Fruit fly (Drosophila melanogaster): ENCODE data around the gene ppk31.

Gene ppk31

DNA sequence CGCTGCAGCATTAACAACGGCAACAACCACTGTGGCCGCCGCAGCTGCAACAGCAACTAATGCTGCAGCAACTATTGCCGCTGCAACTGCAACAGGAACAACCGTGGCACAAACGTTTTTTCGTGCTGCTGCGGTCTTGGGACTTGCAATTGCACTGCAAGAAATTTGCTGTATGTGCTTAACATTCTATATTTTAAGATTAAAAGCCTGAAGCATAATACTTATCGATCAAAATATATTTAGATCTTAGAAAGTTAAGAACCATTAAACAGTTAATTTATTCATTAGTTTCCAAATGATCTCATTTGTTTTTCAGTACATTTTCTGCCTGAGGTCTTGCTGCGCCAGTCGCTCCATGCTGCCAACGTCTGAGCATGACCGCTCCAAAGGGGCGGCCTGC, 18.1 kb downstream of the ppk31 start:
- TF ChIP-seq cnc (optimal IDR thresholded peaks at IDR 0.05) (no peak), CG12768 (GFP tag; optimal IDR thresholded peaks at IDR 0.05) (no peak), CG33017 (tag; optimal IDR thresholded peaks at IDR 0.05) (no peak), Crg-1 (GFP tag; optimal IDR thresholded peaks at IDR 0.05) (no peak), pad (GFP tag; optimal IDR thresholded peaks at IDR 0.05) (no peak), Hr96 (GFP tag; optimal IDR thresholded peaks at IDR 0.05) (no peak), bab1 (GFP tag; optimal IDR thresholded peaks at IDR 0.05) (no peak), CG7045 (GFP tag; optimal IDR thresholded peaks at IDR 0.05) (no peak), CG14711 (tag; optimal IDR thresholded peaks at IDR 0.05) (no peak)

DNA sequence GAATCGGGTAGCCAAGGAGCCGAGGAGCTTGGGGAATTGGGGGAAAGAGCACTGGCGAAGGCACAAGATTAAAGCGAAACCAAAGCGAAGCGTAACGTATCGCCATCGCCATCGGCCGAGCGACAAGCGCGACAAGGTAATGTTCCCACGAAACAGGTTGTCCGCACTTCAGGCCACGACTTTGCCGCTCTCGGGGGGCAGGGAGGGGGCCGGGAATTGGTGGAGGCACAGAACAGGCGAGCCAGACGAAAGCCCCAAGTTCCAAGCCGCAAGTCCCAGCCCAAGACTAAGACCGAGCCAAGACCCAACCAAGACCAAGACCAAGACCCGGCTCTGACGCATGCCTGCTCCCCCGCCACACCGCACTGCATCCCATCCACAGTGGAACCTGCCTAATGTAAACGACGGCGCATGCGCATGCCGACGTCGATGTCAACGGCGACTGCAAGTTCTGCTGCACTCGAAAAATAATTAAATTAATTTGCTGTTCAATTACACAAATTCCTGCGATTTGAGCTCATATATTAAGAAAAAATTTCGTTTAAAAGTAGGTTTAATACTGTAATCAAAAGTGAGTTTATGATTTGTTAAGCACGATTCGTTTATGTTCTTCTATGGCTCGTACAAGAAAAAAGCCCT, 23.1 kb downstream of the ppk31 start:
- TF ChIP-seq CG11617 (GFP tag; optimal IDR thresholded peaks at IDR 0.05), result no peak

DNA sequence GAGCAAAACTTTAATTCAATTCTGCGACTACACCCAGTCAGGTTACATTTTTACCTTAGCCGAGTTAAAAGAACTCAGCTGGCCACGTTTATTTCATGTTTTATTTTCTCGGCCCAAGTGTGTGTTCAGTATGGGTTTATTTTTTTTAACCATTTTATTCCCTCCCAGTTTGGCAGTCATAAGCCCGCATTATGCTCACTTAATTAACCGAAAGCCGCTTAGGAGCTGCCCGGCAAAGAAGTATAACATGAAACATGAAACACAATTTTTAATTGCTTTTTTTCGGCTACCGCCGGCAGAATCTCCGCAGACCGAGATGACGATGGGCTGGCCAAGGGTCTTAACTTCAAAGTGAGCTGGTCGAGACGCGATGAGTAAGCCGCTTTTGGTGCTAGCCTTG, 23.9 kb downstream of the ppk31 start:
- TF ChIP-seq Clk (GFP tag; optimal IDR thresholded peaks at IDR 0.05) (no peak), toe (GFP tag; optimal IDR thresholded peaks at IDR 0.05) (no peak), kay (GFP tag; ENCODE audit: borderline replicate concordance) (no peak), CG1620 (GFP tag; optimal IDR thresholded peaks at IDR 0.05) (no peak), CG11617 (GFP tag; optimal IDR thresholded peaks at IDR 0.05) (no peak), pad (GFP tag; optimal IDR thresholded peaks at IDR 0.05) (no peak), CG5204 (GFP tag; optimal IDR thresholded peaks at IDR 0.05) (no peak), CG12768 (GFP tag; optimal IDR thresholded peaks at IDR 0.05) (no peak), Hr96 (GFP tag; optimal IDR thresholded peaks at IDR 0.05) (no peak), CG7101 (tag; optimal IDR thresholded peaks at IDR 0.05) (no peak), CG14711 (tag; optimal IDR thresholded peaks at IDR 0.05) (no peak), CG7045 (GFP tag; optimal IDR thresholded peaks at IDR 0.05) (no peak), ovo (GFP tag; optimal IDR thresholded peaks at IDR 0.05) (no peak), bab1 (GFP tag; optimal IDR thresholded peaks at IDR 0.05) (no peak), CG33017 (tag; optimal IDR thresholded peaks at IDR 0.05) (no peak), cic (GFP tag; optimal IDR thresholded peaks at IDR 0.05) (no peak), tj (GFP tag; optimal IDR thresholded peaks at IDR 0.05) (no peak), Mnt (GFP tag; optimal IDR thresholded peaks at IDR 0.05) (no peak), cnc (optimal IDR thresholded peaks at IDR 0.05) (no peak)

DNA sequence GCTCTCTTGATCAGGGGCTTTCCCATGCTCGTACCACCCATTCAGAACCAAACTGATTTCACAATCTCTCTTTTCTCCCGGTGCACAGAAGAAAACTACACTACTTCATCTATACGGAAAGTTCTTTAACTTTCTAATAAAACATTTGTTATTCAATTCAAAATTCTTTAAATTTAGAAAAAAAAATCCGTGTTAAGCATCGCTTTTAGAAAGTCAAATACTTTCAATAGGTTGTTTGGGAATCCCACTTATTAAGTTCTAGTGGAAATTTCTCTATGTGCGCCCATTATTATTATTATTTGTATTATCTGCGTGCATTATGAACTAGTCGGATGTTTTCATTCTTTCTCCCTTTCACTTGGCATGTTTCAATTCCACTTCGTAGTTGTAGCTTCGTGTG, 30.2 kb downstream of the ppk31 start:
- TF ChIP-seq CG12768 (GFP tag; optimal IDR thresholded peaks at IDR 0.05), result no peak
- no peak for TF ChIP-seq CG14711 (tag; optimal IDR thresholded peaks at IDR 0.05)
- TF ChIP-seq ovo (GFP tag; optimal IDR thresholded peaks at IDR 0.05), result no peak
- TF ChIP-seq CG11617 (GFP tag; optimal IDR thresholded peaks at IDR 0.05), result no peak
- TF ChIP-seq bab1 (GFP tag; optimal IDR thresholded peaks at IDR 0.05), result no peak
- TF ChIP-seq Crg-1 (GFP tag; optimal IDR thresholded peaks at IDR 0.05), result no peak
- TF ChIP-seq CG5204 (GFP tag; optimal IDR thresholded peaks at IDR 0.05), result no peak
- no peak for TF ChIP-seq cic (GFP tag; optimal IDR thresholded peaks at IDR 0.05)
- no peak for TF ChIP-seq kay (GFP tag; ENCODE audit: borderline replicate concordance)
- TF ChIP-seq Clk (GFP tag; optimal IDR thresholded peaks at IDR 0.05), result no peak
- TF ChIP-seq cnc (optimal IDR thresholded peaks at IDR 0.05), result no peak
- TF ChIP-seq pad (GFP tag; optimal IDR thresholded peaks at IDR 0.05), result no peak
- no peak for TF ChIP-seq Mnt (GFP tag; optimal IDR thresholded peaks at IDR 0.05)
- no peak for TF ChIP-seq tj (GFP tag; optimal IDR thresholded peaks at IDR 0.05)
- TF ChIP-seq Hr96 (GFP tag; optimal IDR thresholded peaks at IDR 0.05), result no peak
- TF ChIP-seq CG7101 (tag; optimal IDR thresholded peaks at IDR 0.05), result no peak
- TF ChIP-seq CG7045 (GFP tag; optimal IDR thresholded peaks at IDR 0.05), result no peak
- no peak for TF ChIP-seq CG1620 (GFP tag; optimal IDR thresholded peaks at IDR 0.05)
- TF ChIP-seq toe (GFP tag; optimal IDR thresholded peaks at IDR 0.05), result no peak
- no peak for TF ChIP-seq CG33017 (tag; optimal IDR thresholded peaks at IDR 0.05)

DNA sequence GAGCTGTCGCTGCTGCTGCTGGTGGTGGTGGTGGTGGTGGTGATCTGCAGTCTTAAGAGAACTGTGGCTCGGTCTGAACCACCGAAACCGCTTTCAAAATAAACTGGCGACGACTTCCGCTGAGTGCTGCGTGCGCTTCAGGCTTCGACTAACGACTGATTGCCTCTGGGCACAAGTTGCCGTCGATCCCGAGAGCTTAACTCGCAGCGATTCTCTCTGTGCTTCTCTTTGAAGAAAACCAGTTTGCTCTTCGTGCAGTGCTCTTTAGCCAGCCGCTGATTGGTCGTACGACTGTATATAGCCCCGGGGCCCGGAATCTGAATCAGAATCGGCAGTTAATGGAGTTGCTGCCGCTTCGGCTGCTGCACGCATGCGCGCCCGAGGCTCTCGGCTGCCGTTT, 31.2 kb downstream of the ppk31 start, which contains the start of gene Ser:
Gene Ser, minus strand, starts transcription at position 162 of the 400 bp plus-strand sequence.
- TF ChIP-seq pad (GFP tag; optimal IDR thresholded peaks at IDR 0.05), result no peak
- no peak for TF ChIP-seq CG11617 (GFP tag; optimal IDR thresholded peaks at IDR 0.05)
- TF ChIP-seq Hr96 (GFP tag; optimal IDR thresholded peaks at IDR 0.05), result no peak
- TF ChIP-seq kay (GFP tag; ENCODE audit: borderline replicate concordance), result no peak
- TF ChIP-seq CG7045 (GFP tag; optimal IDR thresholded peaks at IDR 0.05), result no peak
- TF ChIP-seq CG12768 (GFP tag; optimal IDR thresholded peaks at IDR 0.05), result no peak
- TF ChIP-seq CG5204 (GFP tag; optimal IDR thresholded peaks at IDR 0.05), result no peak
- TF ChIP-seq CG7101 (tag; optimal IDR thresholded peaks at IDR 0.05), result no peak

DNA sequence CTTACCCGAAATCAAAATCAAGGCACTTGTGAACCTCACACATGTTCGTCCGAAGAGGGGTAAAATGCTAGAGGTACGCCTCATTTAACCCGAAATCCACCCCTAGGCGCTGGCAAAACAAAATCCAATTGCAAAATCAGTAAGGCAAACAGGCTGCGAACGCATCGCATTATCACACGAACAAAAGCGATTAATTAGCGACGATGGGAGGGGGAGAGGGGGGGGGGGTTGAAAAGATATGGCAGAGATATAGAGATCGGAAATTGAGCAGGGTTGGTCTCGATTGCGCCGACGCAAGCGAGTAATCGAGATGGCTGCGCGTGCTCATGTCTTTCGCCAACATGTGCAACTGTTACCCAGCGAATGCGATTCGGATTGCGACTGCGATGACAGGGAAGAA, 33.9 kb downstream of the ppk31 start:
- TF ChIP-seq CG11617 (GFP tag; optimal IDR thresholded peaks at IDR 0.05), result no peak
- no peak for TF ChIP-seq Hr96 (GFP tag; optimal IDR thresholded peaks at IDR 0.05)
- no peak for TF ChIP-seq cic (GFP tag; optimal IDR thresholded peaks at IDR 0.05)
- TF ChIP-seq CG33017 (tag; optimal IDR thresholded peaks at IDR 0.05), result no peak
- no peak for TF ChIP-seq toe (GFP tag; optimal IDR thresholded peaks at IDR 0.05)
- TF ChIP-seq cnc (optimal IDR thresholded peaks at IDR 0.05), result no peak
- no peak for TF ChIP-seq Crg-1 (GFP tag; optimal IDR thresholded peaks at IDR 0.05)
- no peak for TF ChIP-seq ovo (GFP tag; optimal IDR thresholded peaks at IDR 0.05)
- no peak for TF ChIP-seq CG1620 (GFP tag; optimal IDR thresholded peaks at IDR 0.05)
- TF ChIP-seq CG5204 (GFP tag; optimal IDR thresholded peaks at IDR 0.05), result no peak
- no peak for TF ChIP-seq bab1 (GFP tag; optimal IDR thresholded peaks at IDR 0.05)
- no peak for TF ChIP-seq Clk (GFP tag; optimal IDR thresholded peaks at IDR 0.05)
- TF ChIP-seq CG12768 (GFP tag; optimal IDR thresholded peaks at IDR 0.05), result no peak
- TF ChIP-seq CG7045 (GFP tag; optimal IDR thresholded peaks at IDR 0.05), result no peak
- no peak for TF ChIP-seq CG14711 (tag; optimal IDR thresholded peaks at IDR 0.05)
- TF ChIP-seq CG7101 (tag; optimal IDR thresholded peaks at IDR 0.05), result no peak
- no peak for TF ChIP-seq pad (GFP tag; optimal IDR thresholded peaks at IDR 0.05)
